Fruit fly (Drosophila melanogaster): ENCODE data around the gene CG31055.

CG31055 gene

DNA sequence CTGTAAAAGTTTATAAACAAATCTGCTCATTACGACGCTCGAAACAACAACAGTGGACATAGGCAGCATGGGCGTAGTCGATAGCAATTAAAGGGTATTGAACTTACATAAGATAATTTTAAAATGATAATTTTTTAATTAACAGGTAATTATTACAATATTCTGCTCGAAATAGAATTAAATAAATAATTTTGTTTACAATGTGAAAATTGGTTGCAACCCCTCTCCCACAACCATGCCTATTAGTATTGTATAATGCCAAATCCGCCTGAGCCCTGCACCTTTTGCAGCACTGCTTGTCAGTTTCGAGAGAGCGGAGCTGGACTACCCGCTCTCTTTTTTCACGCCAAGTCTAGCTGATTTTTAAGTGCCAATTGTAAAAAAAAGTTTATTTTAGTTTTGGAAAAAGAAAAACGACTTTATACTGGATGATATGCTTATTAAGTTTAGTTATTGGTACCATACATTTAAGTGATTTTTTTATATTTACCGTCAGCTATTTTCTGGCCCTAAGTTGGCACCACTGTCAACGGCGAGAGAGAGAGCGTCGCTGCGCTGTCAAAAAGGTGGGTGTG lies 51.8 kb downstream of the CG31055 start, which contains the start of the genes CG5611 and Mtl (continued):
- TF ChIP-seq CG3995 (GFP tag; optimal IDR thresholded peaks at IDR 0.05) (peak; percentile 88), CG2202 (tag; optimal IDR thresholded peaks at IDR 0.05) (peak; percentile 100), ewg (GFP tag; optimal IDR thresholded peaks at IDR 0.05) (peak; percentile 99), Asciz (GFP tag; optimal IDR thresholded peaks at IDR 0.05) (peak; percentile 99), CG7357 (GFP tag; IDR thresholded peaks at IDR 0.05) (peak; percentile 99), CG9437 (GFP tag; optimal IDR thresholded peaks at IDR 0.05) (peak; percentile 96), CrebB (tag; optimal IDR thresholded peaks at IDR 0.05) (peak; percentile 99), CG18262 (tag; optimal IDR thresholded peaks at IDR 0.05) (peak; percentile 100), Max (GFP tag; optimal IDR thresholded peaks at IDR 0.05) (peak; percentile 99), Usf (GFP tag; optimal IDR thresholded peaks at IDR 0.05) (peak; percentile 100), insv (GFP tag; optimal IDR thresholded peaks at IDR 0.05) (peak in 1 of 2 experiments; percentile 85), CG10654 (GFP tag; optimal IDR thresholded peaks at IDR 0.05) (peak; percentile 100), CG14965 (GFP tag; optimal IDR thresholded peaks at IDR 0.05; ENCODE audit: borderline replicate concordance) (peak; percentile 60), CG17361 (GFP tag; IDR thresholded peaks at IDR 0.05) (peak; percentile 100), nmo (GFP tag; optimal IDR thresholded peaks at IDR 0.05) (peak; percentile 100), ci (GFP tag; IDR thresholded peaks at IDR 0.05) (peak; percentile 100), kni (GFP tag; optimal IDR thresholded peaks at IDR 0.05) (peak; percentile 96), CG11456 (GFP tag; IDR thresholded peaks at IDR 0.05) (peak; percentile 100), tio (GFP tag; optimal IDR thresholded peaks at IDR 0.05) (peak; percentile 99), Dref (GFP tag; IDR thresholded peaks at IDR 0.05) (peak; percentile 59), Atf3 (GFP tag; optimal IDR thresholded peaks at IDR 0.05) (peak; percentile 92), CG18599 (GFP tag; optimal IDR thresholded peaks at IDR 0.05) (peak; percentile 99), CG12219 (GFP tag; optimal IDR thresholded peaks at IDR 0.05) (peak; percentile 99), twi (tag; optimal IDR thresholded peaks at IDR 0.05) (peak; percentile 100), CG6254 (GFP tag; optimal IDR thresholded peaks at IDR 0.05) (peak; percentile 98), CG2120 (GFP tag; optimal IDR thresholded peaks at IDR 0.05) (peak; percentile 100), knrl (GFP tag; IDR thresholded peaks at IDR 0.05; ENCODE audit: partially characterized antibody) (peak; percentile 44; the same call in 1 of the 3 replicates), pfk (GFP tag; optimal IDR thresholded peaks at IDR 0.05) (peak; percentile 77), Mrtf (GFP tag; IDR thresholded peaks at IDR 0.05) (peak; percentile 100), exex (tag; optimal IDR thresholded peaks at IDR 0.05) (peak; percentile 98), disco-r (GFP tag; optimal IDR thresholded peaks at IDR 0.05) (peak; percentile 88), Deaf1 (tag; optimal IDR thresholded peaks at IDR 0.05) (peak; percentile 91), Nf-YC (tag; optimal IDR thresholded peaks at IDR 0.05) (peak; percentile 94), HLH4C (GFP tag; IDR thresholded peaks at IDR 0.05; ENCODE audit: partially characterized antibody) (0 out of 3 replicates have a peak, but pooled peaks have one; percentile 10), lbe (GFP tag; optimal IDR thresholded peaks at IDR 0.05) (peak; percentile 98), Adf1 (GFP tag; IDR thresholded peaks at IDR 0.05) (peak; percentile 95), btn (GFP tag; optimal IDR thresholded peaks at IDR 0.05) (peak; percentile 87), CG9932 (GFP tag; IDR thresholded peaks at IDR 0.05) (peak; percentile 100), Poxn (GFP tag; IDR thresholded peaks at IDR 0.05) (peak; percentile 100), CG7372 (GFP tag; IDR thresholded peaks at IDR 0.05) (peak; percentile 100), pan (optimal IDR thresholded peaks at IDR 0.05) (no peak), pan (GFP tag; optimal IDR thresholded peaks at IDR 0.05 in 1 of 2, IDR thresholded peaks at IDR 0.05 in 1 of 2) (peak in 1 of 2 experiments; percentile 100), CG12104 (GFP tag; optimal IDR thresholded peaks at IDR 0.05) (peak; percentile 99), Opbp (GFP tag; IDR thresholded peaks at IDR 0.05; ENCODE audit: partially characterized antibody) (0 out of 3 replicates have a peak, but pooled peaks have one; percentile 31), Rx (GFP tag; IDR thresholded peaks at IDR 0.05) (peak; percentile 100), CG32767 (GFP tag; IDR thresholded peaks at IDR 0.05) (peak; percentile 100), CG15011 (GFP tag; optimal IDR thresholded peaks at IDR 0.05) (peak; percentile 99), NFAT (GFP tag; IDR thresholded peaks at IDR 0.05) (peak; percentile 100), hkb (optimal IDR thresholded peaks at IDR 0.05) (peak; percentile 73), hkb (GFP tag; IDR thresholded peaks at IDR 0.05) (peak; percentile 100)
